Worm (Caenorhabditis elegans) whole organism, L1 larva: ENCODE results near the gene F28H7.3.

Experiments used
- C16A3.4 ChIP-seq: fragments of 150-350 bp; optimal IDR thresholded peaks from 2 replicates; lab custom pipeline; 2014; ENCODE audit warnings: missing biosample characterization, missing genetic modification characterization
- aly-2 ChIP-seq: fragments of 150-350 bp; optimal IDR thresholded peaks from 2 replicates; lab custom pipeline; 2014; ENCODE audit warnings: missing biosample characterization, missing genetic modification characterization
- ama-1 ChIP-seq: fragments of 150-350 bp; optimal IDR thresholded peaks from 2 replicates; lab custom pipeline; 2014
- blmp-1 ChIP-seq: fragments of 150-350 bp; optimal IDR thresholded peaks from 2 replicates; lab custom pipeline; 2014; ENCODE audit warnings: missing biosample characterization, missing genetic modification characterization
- ceh-63 ChIP-seq: fragments of 200-800 bp; sonication (Bioruptor generic); optimal IDR thresholded peaks from 2 replicates; lab custom pipeline; 2018; ENCODE audit warnings: mild to moderate bottlenecking, missing genetic modification characterization, missing compliant biosample characterization
- ceh-8 ChIP-seq: fragments of 200-800 bp; sonication (Bioruptor generic); optimal IDR thresholded peaks from 2 replicates; lab custom pipeline; 2018; ENCODE audit warnings: mild to moderate bottlenecking, missing genetic modification characterization, moderate library complexity, missing compliant biosample characterization
- ceh-82 ChIP-seq, 3 experiments: fragments of 150-350 bp in 1 of 3; sonication (generic microtip) in 2 of 3; optimal IDR thresholded peaks; 2 replicates each; lab custom pipeline; 2014 to 2017; ENCODE audit warnings: missing biosample characterization in 3 of 3, missing genetic modification characterization in 3 of 3
- ceh-88 ChIP-seq: fragments of 200-800 bp; sonication (Bioruptor generic); IDR thresholded peaks from 2 replicates; pipeline ENCODE4 v1.3.6; 2022; ENCODE audit warnings: missing genetic modification characterization, missing compliant biosample characterization
- ces-1 ChIP-seq: fragments of 150-350 bp; optimal IDR thresholded peaks from 2 replicates; lab custom pipeline; 2014; ENCODE audit warnings: missing biosample characterization, missing genetic modification reagents, missing genetic modification characterization
- dpl-1 ChIP-seq, 3 experiments: fragments of 150-350 bp in 2 of 3; sonication (generic microtip) in 1 of 3; optimal IDR thresholded peaks; 2 replicates each; lab custom pipeline; 2014 to 2017; ENCODE audit warnings: missing biosample characterization in 3 of 3, missing genetic modification characterization in 3 of 3, missing genetic modification reagents in 3 of 3
- dsc-1 ChIP-seq: sonication (generic microtip); optimal IDR thresholded peaks from 2 replicates; lab custom pipeline; 2016; ENCODE audit warnings: mild to moderate bottlenecking, missing genetic modification characterization, missing compliant biosample characterization
- egl-27 ChIP-seq, 2 experiments: fragments of 150-350 bp in 1 of 2; sonication (generic microtip); optimal IDR thresholded peaks; 3 replicates each; lab custom pipeline; 2017 to 2018; ENCODE audit warnings: missing biosample characterization in 2 of 2, missing genetic modification characterization in 2 of 2, missing genetic modification reagents in 2 of 2
- elt-2 ChIP-seq: sonication (generic microtip); optimal IDR thresholded peaks from 2 replicates; lab custom pipeline; 2016; ENCODE audit warnings: missing genetic modification characterization, mild to moderate bottlenecking, inconsistent platforms, missing compliant biosample characterization, missing genetic modification reagents
- fkh-10 ChIP-seq: sonication (generic microtip); optimal IDR thresholded peaks from 2 replicates; lab custom pipeline; 2017; ENCODE audit warnings: missing biosample characterization, missing genetic modification reagents, missing genetic modification characterization
- fkh-4 ChIP-seq: sonication (generic microtip); optimal IDR thresholded peaks from 2 replicates; lab custom pipeline; 2016; ENCODE audit warnings: missing compliant biosample characterization, missing genetic modification characterization, borderline replicate concordance
- fos-1 ChIP-seq: fragments of 150-350 bp; optimal IDR thresholded peaks from 2 replicates; lab custom pipeline; 2014; ENCODE audit warnings: missing biosample characterization, missing genetic modification characterization
- hlh-17 ChIP-seq: fragments of 200-800 bp; sonication (Bioruptor generic); optimal IDR thresholded peaks from 2 replicates; lab custom pipeline; 2018; ENCODE audit warnings: missing genetic modification characterization, mild to moderate bottlenecking, missing compliant biosample characterization, moderate library complexity, borderline replicate concordance
- hlh-4 ChIP-seq: sonication (generic microtip); optimal IDR thresholded peaks from 2 replicates; lab custom pipeline; 2016; ENCODE audit warnings: mild to moderate bottlenecking, missing genetic modification characterization, missing compliant biosample characterization
- isw-1 ChIP-seq: fragments of 200-800 bp; sonication (Bioruptor generic); IDR thresholded peaks from 2 replicates; pipeline ENCODE4 v1.3.6; 2022; ENCODE audit warnings: missing genetic modification characterization, missing compliant biosample characterization
- lin-13 ChIP-seq: fragments of 150-350 bp; optimal IDR thresholded peaks from 2 replicates; lab custom pipeline; 2014; ENCODE audit warnings: missing biosample characterization, missing genetic modification reagents, missing genetic modification characterization
- lin-14 ChIP-seq: fragments of 200-800 bp; sonication (Bioruptor generic); optimal IDR thresholded peaks from 2 replicates; lab custom pipeline; 2018; ENCODE audit warnings: mild to moderate bottlenecking, missing genetic modification characterization, moderate library complexity, missing compliant biosample characterization
- lin-15B ChIP-seq: fragments of 150-350 bp; sonication (generic microtip); optimal IDR thresholded peaks from 3 replicates; lab custom pipeline; 2014; ENCODE audit warnings: missing biosample characterization, missing genetic modification characterization
- lin-35 ChIP-seq, 2 experiments: fragments of 150-350 bp; optimal IDR thresholded peaks; 2 replicates each; lab custom pipeline; 2014; ENCODE audit warnings: missing biosample characterization in 2 of 2, missing genetic modification characterization in 2 of 2, missing genetic modification reagents in 2 of 2
- mab-9 ChIP-seq: fragments of 200-800 bp; sonication (Bioruptor generic); IDR thresholded peaks from 2 replicates; pipeline ENCODE4 v1.3.6; 2022; ENCODE audit warnings: missing genetic modification reagents, missing genetic modification characterization, missing compliant biosample characterization
- mef-2 ChIP-seq: fragments of 150-350 bp; optimal IDR thresholded peaks from 2 replicates; lab custom pipeline; 2014; ENCODE audit warnings: missing biosample characterization, missing genetic modification characterization
- nhr-11 ChIP-seq: fragments of 150-350 bp; optimal IDR thresholded peaks from 2 replicates; lab custom pipeline; 2014; ENCODE audit warnings: missing biosample characterization, missing genetic modification characterization
- nhr-19 ChIP-seq: fragments of 200-800 bp; sonication (Bioruptor generic); conservative IDR thresholded peaks from 2 replicates; pipeline ENCODE4 v1.3.6; 2022; ENCODE audit warnings: missing genetic modification characterization, missing compliant biosample characterization
- nhr-28 ChIP-seq: fragments of 150-350 bp; optimal IDR thresholded peaks from 2 replicates; lab custom pipeline; 2014; ENCODE audit warnings: missing biosample characterization, missing genetic modification characterization
- nhr-47 ChIP-seq: sonication (generic microtip); optimal IDR thresholded peaks from 2 replicates; lab custom pipeline; 2016; ENCODE audit warnings: mild to moderate bottlenecking, missing genetic modification characterization, moderate library complexity, missing compliant biosample characterization
- nhr-76 ChIP-seq: sonication (generic microtip); optimal IDR thresholded peaks from 2 replicates; lab custom pipeline; 2017; ENCODE audit warnings: missing biosample characterization, missing genetic modification characterization
- nhr-84 ChIP-seq: sonication (generic microtip); optimal IDR thresholded peaks from 2 replicates; lab custom pipeline; 2017; ENCODE audit warnings: missing biosample characterization, missing genetic modification characterization
- nhr-85 ChIP-seq: sonication (generic microtip); peaks from one replicate; lab custom pipeline; 2016; ENCODE audit warnings: missing genetic modification characterization, inconsistent platforms, missing compliant biosample characterization
- nhr-90 ChIP-seq: sonication (generic microtip); optimal IDR thresholded peaks from 2 replicates; lab custom pipeline; 2016; ENCODE audit warnings: mild to moderate bottlenecking, missing genetic modification characterization, missing compliant biosample characterization; ENCODE audit not compliant: poor library complexity
- pax-3 ChIP-seq: fragments of 200-800 bp; sonication (Bioruptor generic); optimal IDR thresholded peaks from 2 replicates; lab custom pipeline; 2018; ENCODE audit warnings: mild to moderate bottlenecking, missing genetic modification characterization, moderate library complexity, missing compliant biosample characterization
- pqm-1 ChIP-seq: sonication (generic microtip); optimal IDR thresholded peaks from 3 replicates; lab custom pipeline; 2017; ENCODE audit warnings: missing biosample characterization, missing genetic modification characterization
- rnt-1 ChIP-seq: sonication (generic microtip); optimal IDR thresholded peaks from 2 replicates; lab custom pipeline; 2016; ENCODE audit warnings: mild to moderate bottlenecking, missing genetic modification characterization, moderate library complexity, missing compliant biosample characterization
- skn-1 ChIP-seq: fragments of 150-350 bp; optimal IDR thresholded peaks from 2 replicates; lab custom pipeline; 2014; ENCODE audit warnings: missing biosample characterization, missing genetic modification characterization
- snpc-4 ChIP-seq: fragments of 150-350 bp; optimal IDR thresholded peaks from 2 replicates; lab custom pipeline; 2014; ENCODE audit warnings: missing biosample characterization, missing genetic modification characterization
- sptf-1 ChIP-seq: fragments of 150-350 bp; optimal IDR thresholded peaks from 2 replicates; lab custom pipeline; 2014; ENCODE audit warnings: missing biosample characterization, missing genetic modification characterization
- tbx-2 ChIP-seq: sonication (generic microtip); optimal IDR thresholded peaks from 2 replicates; lab custom pipeline; 2016; ENCODE audit warnings: missing genetic modification characterization, missing compliant biosample characterization
- unc-62 ChIP-seq: fragments of 150-350 bp; optimal IDR thresholded peaks from 2 replicates; lab custom pipeline; 2014; ENCODE audit warnings: missing biosample characterization, missing genetic modification reagents, missing genetic modification characterization
- unc-86 ChIP-seq: sonication (generic microtip); optimal IDR thresholded peaks from 2 replicates; lab custom pipeline; 2016; ENCODE audit warnings: missing genetic modification characterization, missing compliant biosample characterization
- xbp-1 ChIP-seq: sonication (generic microtip); optimal IDR thresholded peaks from 2 replicates; lab custom pipeline; 2016; ENCODE audit warnings: missing genetic modification characterization, missing compliant biosample characterization
- zag-1 ChIP-seq: fragments of 150-350 bp; optimal IDR thresholded peaks from 2 replicates; lab custom pipeline; 2014; ENCODE audit warnings: missing biosample characterization, missing genetic modification characterization
- ztf-11 ChIP-seq, 2 experiments: sonication (generic microtip); optimal IDR thresholded peaks; 2 replicates each; lab custom pipeline; 2016 to 2017; ENCODE audit warnings: missing genetic modification characterization in 2 of 2, missing biosample characterization in 1 of 2, missing compliant biosample characterization in 1 of 2

F28H7.3 gene

DNA sequence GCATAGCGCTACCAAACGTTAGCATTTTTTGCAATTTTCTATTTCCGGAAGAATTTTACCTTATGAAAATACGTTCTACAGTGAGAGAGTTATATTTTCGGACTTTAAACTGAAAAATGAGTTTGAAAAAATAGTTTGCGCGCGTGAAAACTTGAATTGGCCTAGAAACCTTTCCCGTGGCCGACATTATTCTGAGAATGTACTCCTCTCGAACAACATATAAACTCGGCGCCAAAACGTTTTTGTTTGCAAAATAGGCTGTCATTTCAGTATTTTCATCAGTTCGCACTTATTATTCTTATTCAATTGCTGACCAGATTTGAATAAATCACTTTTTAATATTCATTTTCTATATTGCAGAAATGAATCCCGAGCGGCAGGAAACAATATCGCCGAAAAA lies 13.8 kb downstream of the F28H7.3 start, which contains the start of the genes mre-11 and wdr-5.3 (continued):
- TF ChIP-seq mef-2 (tag; lab: Kevin White, UChicago) (no peak), ceh-8 (GFP tag; lab: Kevin White, UChicago) (no peak), nhr-11 (tag; lab: Kevin White, UChicago) (no peak), tbx-2 (tag; lab: Kevin White, UChicago) (no peak), hlh-4 (tag; lab: Kevin White, UChicago) (no peak), pax-3 (tag; lab: Kevin White, UChicago) (peak; percentile 60), unc-86 (tag; lab: Kevin White, UChicago) (peak; percentile 51), hlh-17 (GFP tag; lab: Kevin White, UChicago) (no peak), ces-1 (GFP tag; lab: Kevin White, UChicago) (no peak), nhr-19 (GFP tag; lab: Robert Waterston, UW) (peak; percentile 72), dsc-1 (tag; lab: Kevin White, UChicago) (no peak), nhr-84 (tag; lab: Kevin White, UChicago) (no peak), lin-13 (GFP tag; lab: Kevin White, UChicago) (peak; percentile 56), nhr-90 (tag; lab: Kevin White, UChicago) (peak; percentile 71), nhr-47 (peak; percentile 79), C16A3.4 (tag; lab: Kevin White, UChicago) (peak; percentile 50), pqm-1 (tag; lab: Kevin White, UChicago) (no peak), lin-15B (peak; percentile 56), isw-1 (GFP tag; lab: Robert Waterston, UW) (peak; percentile 46), nhr-28 (tag; lab: Kevin White, UChicago) (no peak)

DNA sequence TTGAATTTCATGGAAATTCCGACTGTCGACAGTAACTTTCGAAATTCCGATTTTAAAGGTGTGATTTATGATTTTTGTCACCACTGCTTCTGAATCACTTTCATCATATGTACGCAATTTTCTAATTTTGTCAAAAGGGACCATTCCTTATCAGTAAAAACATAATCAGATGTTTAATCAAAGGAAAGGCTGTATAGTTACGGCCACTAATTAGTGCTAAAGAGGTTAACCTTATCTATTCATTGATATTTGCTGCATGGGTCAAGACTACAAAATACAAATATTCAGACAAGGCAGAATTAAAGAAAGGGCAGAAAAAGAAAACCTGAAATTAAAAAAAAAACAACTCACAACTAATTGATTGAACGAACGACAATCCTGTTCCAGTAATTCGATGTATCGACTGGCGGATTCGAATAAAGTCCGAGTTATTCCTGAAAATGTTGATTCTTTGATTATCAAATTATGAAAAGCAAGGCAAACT lies 18.6 kb downstream of the F28H7.3 start, which contains the start of gene T28B11.1:
Gene T28B11.1, minus strand, starts transcription at position 434 of the 484 bp plus-strand sequence.
- TF ChIP-seq xbp-1 (tag; lab: Kevin White, UChicago) (no peak), zag-1 (no peak), elt-2 (tag; lab: Kevin White, UChicago) (peak; percentile 78), lin-35 (GFP tag; optimal IDR thresholded peaks at IDR 0.05; lab: Kevin White, UChicago) (peak in 1 of 2 experiments; percentile 3)

DNA sequence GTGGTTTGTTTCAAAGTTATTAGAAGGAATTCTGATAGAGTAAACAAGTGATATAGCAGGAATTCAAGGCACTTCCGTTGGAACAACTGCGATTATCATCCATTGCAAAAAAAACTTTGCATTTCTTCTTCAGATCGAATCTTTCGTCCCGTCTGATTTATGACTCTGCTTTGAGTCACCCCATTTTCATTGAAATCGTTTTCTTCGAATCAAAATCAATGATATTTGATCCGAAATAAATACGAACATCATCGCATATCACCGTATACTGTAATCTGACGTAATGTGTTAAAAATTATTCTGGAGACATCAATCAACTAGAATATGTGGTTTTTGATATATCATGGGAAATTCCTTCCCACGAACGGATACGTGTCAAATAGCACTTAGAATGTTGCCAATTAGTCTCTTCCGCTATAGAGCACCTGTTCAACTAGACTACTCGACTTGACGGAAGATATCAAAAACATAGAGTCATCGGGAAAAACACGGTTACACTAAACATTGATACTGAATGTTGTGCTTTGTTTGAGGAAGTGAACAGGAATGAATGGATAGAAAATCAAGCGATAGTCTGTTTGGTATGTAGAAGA lies 19.7 kb downstream of the F28H7.3 start:
- TF ChIP-seq nhr-76 (tag; lab: Kevin White, UChicago) (no peak), snpc-4 (tag; lab: Kevin White, UChicago) (no peak), blmp-1 (peak; percentile 20), ztf-11 (tag; optimal IDR thresholded peaks at IDR 0.05; lab: Kevin White, UChicago) (no peak), lin-14 (GFP tag; lab: Kevin White, UChicago) (no peak), lin-15B (no peak), unc-62 (GFP tag; lab: Kevin White, UChicago) (no peak), aly-2 (tag; lab: Kevin White, UChicago) (no peak), fos-1 (tag; lab: Kevin White, UChicago) (no peak), nhr-85 (tag; lab: Kevin White, UChicago) (peak; percentile 57), nhr-11 (tag; lab: Kevin White, UChicago) (no peak), tbx-2 (tag; lab: Kevin White, UChicago) (no peak), pax-3 (tag; lab: Kevin White, UChicago) (no peak)

DNA sequence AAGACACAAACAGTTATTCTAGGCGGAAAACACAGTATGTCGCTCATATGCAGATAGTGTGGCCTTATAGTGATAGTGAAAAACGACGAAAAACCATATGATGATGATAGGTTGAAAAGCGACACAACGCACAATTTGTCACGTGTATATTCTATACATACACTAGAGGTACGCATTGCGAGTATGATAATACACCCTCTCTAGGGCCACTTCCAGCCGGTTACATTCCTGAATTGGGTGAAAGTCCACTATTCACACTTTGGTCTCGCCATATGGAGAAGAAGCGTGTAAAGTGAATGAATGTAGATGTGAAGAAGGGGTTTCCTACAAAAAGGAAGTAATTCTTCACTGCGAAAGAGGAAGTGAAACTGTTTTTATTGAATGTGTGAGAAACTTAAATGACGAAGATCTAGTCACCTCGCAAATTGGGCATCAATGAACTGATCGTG lies 21.1 kb downstream of the F28H7.3 start:
- TF ChIP-seq snpc-4 (tag; lab: Kevin White, UChicago) (no peak), ama-1 (no peak), ceh-82 (tag; optimal IDR thresholded peaks at IDR 0.05; lab: Kevin White, UChicago) (no peak), rnt-1 (no peak), fkh-10 (GFP tag; lab: Kevin White, UChicago) (no peak), mef-2 (tag; lab: Kevin White, UChicago) (no peak), sptf-1 (tag; lab: Kevin White, UChicago) (no peak), dpl-1 (GFP tag; optimal IDR thresholded peaks at IDR 0.05; lab: Kevin White, UChicago) (no peak), ceh-63 (GFP tag; lab: Kevin White, UChicago) (no peak), fkh-4 (tag; lab: Kevin White, UChicago) (no peak), aly-2 (tag; lab: Kevin White, UChicago) (no peak), skn-1 (tag; lab: Kevin White, UChicago) (peak; percentile 12), fos-1 (tag; lab: Kevin White, UChicago) (no peak), egl-27 (tag; optimal IDR thresholded peaks at IDR 0.05; lab: Kevin White, UChicago) (no peak), ceh-88 (no peak), unc-62 (GFP tag; lab: Kevin White, UChicago) (no peak), lin-15B (no peak), ces-1 (GFP tag; lab: Kevin White, UChicago) (no peak), nhr-11 (tag; lab: Kevin White, UChicago) (no peak), mab-9 (GFP tag; lab: Robert Waterston, UW) (no peak), dsc-1 (tag; lab: Kevin White, UChicago) (no peak)
